Fruit fly (Drosophila melanogaster) whole organism, embryonic: ENCODE results near the gene galene.

ENCODE experiments used
- Adf1 ChIP-seq: fragments of 200-800 bp; sonication (Bioruptor generic); IDR thresholded peaks from 2 replicates; pipeline ENCODE4 v1.3.6; 2022; ENCODE audit warnings: missing biosample characterization, missing genetic modification characterization
- CG10147 ChIP-seq: fragments of 200-800 bp; sonication (Bioruptor generic); optimal IDR thresholded peaks from 2 replicates; lab custom pipeline; 2019; ENCODE audit warnings: missing biosample characterization, mild to moderate bottlenecking, missing genetic modification characterization, moderate library complexity
- CG10274 ChIP-seq: fragments of 200-800 bp; sonication (Bioruptor generic); optimal IDR thresholded peaks from 3 replicates; lab custom pipeline; 2017; ENCODE audit warnings: missing biosample characterization, mild to moderate bottlenecking, missing genetic modification characterization
- CG10462 ChIP-seq: fragments of 200-800 bp; sonication (Bioruptor generic); optimal IDR thresholded peaks from 2 replicates; lab custom pipeline; 2016; ENCODE audit warnings: missing biosample characterization, missing genetic modification characterization
- CG10959 ChIP-seq: fragments of 200-800 bp; sonication (Bioruptor generic); IDR thresholded peaks from 2 replicates; pipeline ENCODE4 v1.3.6; 2022; ENCODE audit warnings: missing biosample characterization, missing genetic modification characterization
- CG12942 ChIP-seq: fragments of 200-800 bp; sonication (Bioruptor generic); optimal IDR thresholded peaks from 3 replicates; lab custom pipeline; 2016; ENCODE audit warnings: missing biosample characterization, missing genetic modification characterization
- CG1602 ChIP-seq: fragments of 200-800 bp; sonication (Bioruptor generic); optimal IDR thresholded peaks from 3 replicates; lab custom pipeline; 2016; ENCODE audit warnings: missing biosample characterization, missing genetic modification characterization
- CG17328 ChIP-seq: fragments of 200-800 bp; sonication (Bioruptor generic); IDR thresholded peaks from 2 replicates; pipeline ENCODE4 v1.3.6; 2022; ENCODE audit warnings: missing biosample characterization, missing genetic modification characterization
- CG2199 ChIP-seq: fragments of 200-800 bp; sonication (Bioruptor generic); IDR thresholded peaks from 3 replicates; pipeline ENCODE4 v1.3.6; 2022; ENCODE audit warnings: missing biosample characterization, missing genetic modification characterization
- CG2875 ChIP-seq: fragments of 200-800 bp; sonication (Bioruptor generic); optimal IDR thresholded peaks from 2 replicates; lab custom pipeline; 2017; ENCODE audit warnings: missing biosample characterization, mild to moderate bottlenecking, missing genetic modification characterization, missing genetic modification reagents
- CG4730 ChIP-seq: fragments of 200-800 bp; sonication (Bioruptor generic); IDR thresholded peaks from 2 replicates; pipeline ENCODE4 v1.3.6; 2022; ENCODE audit warnings: missing biosample characterization, missing genetic modification characterization
- CG5953 ChIP-seq: fragments of 200-800 bp; sonication (Bioruptor generic); IDR thresholded peaks from 2 replicates; pipeline ENCODE4 v1.3.6; 2022; ENCODE audit warnings: missing biosample characterization, missing genetic modification characterization
- CG6175 ChIP-seq: fragments of 200-800 bp; sonication (Bioruptor generic); IDR thresholded peaks from 3 replicates; pipeline ENCODE4 v1.3.6; 2022; ENCODE audit warnings: missing biosample characterization, missing genetic modification characterization
- CG7357 ChIP-seq: fragments of 200-800 bp; sonication (Bioruptor generic); IDR thresholded peaks from 3 replicates; pipeline ENCODE4 v1.3.6; 2022; ENCODE audit warnings: missing biosample characterization, missing genetic modification characterization
- CG9215 ChIP-seq: fragments of 200-800 bp; sonication (Bioruptor generic); IDR thresholded peaks from 2 replicates; pipeline ENCODE4 v1.3.6; 2022; ENCODE audit warnings: missing biosample characterization, missing genetic modification characterization
- CTCF ChIP-seq: fragments of 200-800 bp; sonication (Bioruptor generic); optimal IDR thresholded peaks from 2 replicates; lab custom pipeline; 2017; ENCODE audit warnings: missing biosample characterization, mild to moderate bottlenecking, missing genetic modification characterization, moderate library complexity
- CrebB ChIP-seq: fragments of 200-800 bp; sonication (Bioruptor generic); optimal IDR thresholded peaks from 3 replicates; lab custom pipeline; 2018; ENCODE audit warnings: missing biosample characterization, mild to moderate bottlenecking, missing genetic modification characterization
- D ChIP-seq, 2 experiments: fragments of 200-800 bp in 1 of 2; fragments of >200 bp in 1 of 2; sonication (Bioruptor generic) in 1 of 2; optimal IDR thresholded peaks; 2 replicates in 1 of 2; 3 replicates in 1 of 2; lab custom pipeline; 2017; ENCODE audit warnings: mild to moderate bottlenecking in 1 of 2, missing biosample characterization in 1 of 2, missing genetic modification characterization in 1 of 2, missing genetic modification reagents in 1 of 2
- Dip3 ChIP-seq: fragments of 200-800 bp; sonication (Bioruptor generic); optimal IDR thresholded peaks from 3 replicates; lab custom pipeline; 2016; ENCODE audit warnings: missing biosample characterization, missing genetic modification characterization
- Ets65A ChIP-seq: fragments of 200-800 bp; sonication (Bioruptor generic); peaks from one replicate; lab custom pipeline; 2016; ENCODE audit warnings: missing biosample characterization, missing genetic modification characterization
- Fer2 ChIP-seq: fragments of 200-800 bp; sonication (Bioruptor generic); optimal IDR thresholded peaks from 2 replicates; lab custom pipeline; 2018; ENCODE audit warnings: missing biosample characterization, mild to moderate bottlenecking, missing genetic modification characterization, moderate library complexity
- Hr39 ChIP-seq: fragments of >200 bp; optimal IDR thresholded peaks from 2 replicates; lab custom pipeline; 2017
- Kr ChIP-seq: fragments of 200-800 bp; sonication (Bioruptor generic); optimal IDR thresholded peaks from 2 replicates; lab custom pipeline; 2017; ENCODE audit warnings: missing biosample characterization, mild to moderate bottlenecking, missing genetic modification characterization
- Nf-YA ChIP-seq: fragments of 200-800 bp; sonication (Bioruptor generic); IDR thresholded peaks from 2 replicates; pipeline ENCODE4 v1.3.6; 2022; ENCODE audit warnings: missing biosample characterization, missing genetic modification characterization
- PHDP ChIP-seq: fragments of 200-800 bp; sonication (Bioruptor generic); optimal IDR thresholded peaks from 3 replicates; lab custom pipeline; 2018; ENCODE audit warnings: missing biosample characterization, mild to moderate bottlenecking, missing genetic modification characterization, moderate library complexity
- Poxn ChIP-seq: fragments of 200-800 bp; sonication (Bioruptor generic); IDR thresholded peaks from 2 replicates; pipeline ENCODE4 v1.3.6; 2022; ENCODE audit warnings: missing biosample characterization, missing genetic modification characterization
- Spps ChIP-seq: fragments of 200-800 bp; sonication (Bioruptor generic); optimal IDR thresholded peaks from 2 replicates; lab custom pipeline; 2018; ENCODE audit warnings: missing biosample characterization, mild to moderate bottlenecking, missing genetic modification characterization
- Sry-δ ChIP-seq: fragments of 200-800 bp; sonication (Bioruptor generic); optimal IDR thresholded peaks from 2 replicates; lab custom pipeline; 2016; ENCODE audit warnings: missing biosample characterization, missing genetic modification characterization
- TFAM ChIP-seq: fragments of 200-800 bp; sonication (Bioruptor generic); optimal IDR thresholded peaks from 2 replicates; lab custom pipeline; 2017; ENCODE audit warnings: missing biosample characterization, missing genetic modification characterization, inconsistent platforms
- Taf1 ChIP-seq: fragments of 200-800 bp; sonication (Bioruptor generic); IDR thresholded peaks from 2 replicates; pipeline ENCODE4 v1.3.6; 2022; ENCODE audit warnings: missing biosample characterization, missing genetic modification characterization
- YL-1 ChIP-seq: fragments of 200-800 bp; sonication (Bioruptor generic); optimal IDR thresholded peaks from 3 replicates; lab custom pipeline; 2017; ENCODE audit warnings: missing biosample characterization, mild to moderate bottlenecking, missing genetic modification characterization
- bsh ChIP-seq, 2 experiments: fragments of 200-800 bp; sonication (Bioruptor generic); optimal IDR thresholded peaks; 2 replicates each; lab custom pipeline; 2017 to 2018; ENCODE audit warnings: mild to moderate bottlenecking in 2 of 2, missing biosample characterization in 2 of 2, missing genetic modification characterization in 2 of 2, moderate library complexity in 1 of 2
- cad ChIP-seq: fragments of >200 bp; optimal IDR thresholded peaks from 2 replicates; lab custom pipeline; 2017; ENCODE audit warnings: missing biosample characterization, missing genetic modification characterization
- da ChIP-seq: fragments of 200-800 bp; sonication (Bioruptor generic); optimal IDR thresholded peaks from 2 replicates; lab custom pipeline; 2016; ENCODE audit warnings: missing biosample characterization, missing genetic modification characterization
- disco-r ChIP-seq: fragments of 200-800 bp; sonication (Bioruptor generic); optimal IDR thresholded peaks from 2 replicates; lab custom pipeline; 2016; ENCODE audit warnings: missing biosample characterization, missing genetic modification characterization
- gfzf ChIP-seq: fragments of 200-800 bp; sonication (Bioruptor generic); optimal IDR thresholded peaks from 2 replicates; lab custom pipeline; 2016; ENCODE audit warnings: missing biosample characterization, mild to moderate bottlenecking, missing genetic modification characterization, moderate library complexity
- grn ChIP-seq: fragments of 200-800 bp; sonication (Bioruptor generic); optimal IDR thresholded peaks from 3 replicates; lab custom pipeline; 2017; ENCODE audit warnings: missing biosample characterization, missing genetic modification characterization
- kni ChIP-seq: fragments of 200-800 bp; sonication (Bioruptor generic); optimal IDR thresholded peaks from 3 replicates; lab custom pipeline; 2017; ENCODE audit warnings: mild to moderate bottlenecking, missing biosample characterization, missing genetic modification reagents, missing genetic modification characterization
- lab ChIP-seq: fragments of 200-800 bp; sonication (Bioruptor generic); optimal IDR thresholded peaks from 3 replicates; lab custom pipeline; 2017; ENCODE audit warnings: missing biosample characterization, missing genetic modification characterization, mild to moderate bottlenecking, moderate library complexity, missing genetic modification reagents
- odd ChIP-seq: fragments of 200-800 bp; sonication (Bioruptor generic); optimal IDR thresholded peaks from 2 replicates; lab custom pipeline; 2017; ENCODE audit warnings: missing biosample characterization, mild to moderate bottlenecking, missing genetic modification characterization
- pnt ChIP-seq: fragments of 200-800 bp; sonication (Bioruptor generic); optimal IDR thresholded peaks from 3 replicates; lab custom pipeline; 2016; ENCODE audit warnings: missing biosample characterization, missing genetic modification characterization
- pros ChIP-seq: fragments of 200-800 bp; sonication (Bioruptor generic); optimal IDR thresholded peaks from 3 replicates; lab custom pipeline; 2019; ENCODE audit warnings: missing biosample characterization, mild to moderate bottlenecking, missing genetic modification characterization, moderate library complexity
- ssp ChIP-seq: fragments of 200-800 bp; sonication (Bioruptor generic); IDR thresholded peaks from 2 replicates; pipeline ENCODE4 v1.3.6; 2022; ENCODE audit warnings: missing biosample characterization, missing genetic modification characterization
- ttk ChIP-seq: fragments of 200-800 bp; sonication (Bioruptor generic); IDR thresholded peaks from 2 replicates; pipeline ENCODE4 v2.1.2; 2022; ENCODE audit warnings: missing biosample characterization, missing genetic modification characterization
- unc-4 ChIP-seq: fragments of 200-800 bp; sonication (Bioruptor generic); IDR thresholded peaks from 2 replicates; pipeline ENCODE4 v1.3.6; 2022; ENCODE audit warnings: missing biosample characterization, missing genetic modification characterization; ENCODE audit not compliant: partially characterized antibody
- usp ChIP-seq: fragments of >200 bp; optimal IDR thresholded peaks from 2 replicates; lab custom pipeline; 2017; ENCODE audit warnings: missing biosample characterization, missing genetic modification characterization
- vnd ChIP-seq: fragments of 200-800 bp; sonication (Bioruptor generic); IDR thresholded peaks from 3 replicates; pipeline ENCODE4 v1.3.6; 2022; ENCODE audit warnings: missing biosample characterization, missing genetic modification characterization; ENCODE audit not compliant: partially characterized antibody
- yki ChIP-seq: fragments of >200 bp; optimal IDR thresholded peaks from 3 replicates; lab custom pipeline; 2018
- z ChIP-seq: fragments of 200-800 bp; sonication (Bioruptor generic); IDR thresholded peaks from 3 replicates; pipeline ENCODE4 v1.3.6; 2022; ENCODE audit warnings: missing biosample characterization, missing genetic modification characterization
- zen2 ChIP-seq: fragments of 200-800 bp; sonication (Bioruptor generic); IDR thresholded peaks from 3 replicates; pipeline ENCODE4 v1.3.6; 2022; ENCODE audit warnings: missing biosample characterization, missing genetic modification characterization; ENCODE audit not compliant: partially characterized antibody

galene gene

DNA sequence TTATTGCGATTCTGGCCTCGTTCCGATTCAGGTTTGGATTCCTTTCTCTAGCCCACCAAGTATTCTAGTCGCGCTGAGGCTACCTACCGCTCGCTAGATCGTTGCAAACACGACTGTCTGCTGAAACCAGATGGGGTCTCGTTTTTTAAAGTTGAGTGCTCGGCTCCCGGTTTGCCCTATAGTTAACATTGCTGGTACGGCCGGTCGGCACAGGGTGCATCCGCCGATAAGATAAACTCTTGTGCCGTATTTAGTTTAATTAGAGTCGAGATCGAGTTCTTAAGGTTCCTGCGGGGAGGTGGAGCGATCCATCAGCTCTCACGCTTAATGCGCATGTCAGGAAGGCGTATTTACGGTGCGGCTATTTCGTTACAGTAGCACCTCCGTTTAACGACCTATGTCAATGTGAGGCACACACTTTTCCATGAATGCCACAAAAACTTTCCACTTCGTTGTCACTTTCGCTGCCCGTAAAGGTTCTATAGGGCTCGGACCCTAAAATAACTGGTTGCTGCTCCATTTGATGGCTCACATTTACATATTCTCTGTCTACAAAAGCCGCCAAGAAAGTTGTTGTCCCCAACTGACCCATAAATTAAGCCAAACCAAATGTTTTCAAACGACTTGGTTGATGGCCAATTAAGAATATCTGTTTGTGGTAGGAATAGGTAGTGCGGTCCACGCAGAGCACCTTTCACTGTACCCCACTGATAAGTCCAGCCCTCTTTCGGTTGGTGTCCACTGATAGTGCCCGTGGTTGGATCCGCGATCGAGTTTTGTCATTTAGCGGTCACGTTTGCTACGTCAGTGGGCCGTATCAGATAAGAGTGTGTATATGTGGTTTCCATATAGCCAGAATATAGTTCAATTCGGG, 30.6 kb upstream of the galene start, which contains the start of gene CG9119 (continued):
- TF ChIP-seq CrebB (tag; lab: Kevin White, UChicago) (no peak), TFAM (GFP tag; lab: Kevin White, UChicago) (no peak), bsh (GFP tag; optimal IDR thresholded peaks at IDR 0.05; lab: Kevin White, UChicago) (peak in 1 of 2 experiments; percentile 57), D (optimal IDR thresholded peaks at IDR 0.05; lab: Kevin White, UChicago) (no peak), D (GFP tag; optimal IDR thresholded peaks at IDR 0.05; lab: Kevin White, UChicago) (peak; percentile 48), CG12942 (GFP tag; lab: Kevin White, UChicago) (peak; percentile 39), ttk (GFP tag; lab: Robert Waterston, UW) (peak; percentile 34; the same call in 1 of the 2 replicates), CG6175 (GFP tag; lab: Robert Waterston, UW) (no peak), gfzf (GFP tag; lab: Kevin White, UChicago) (no peak), CG5953 (GFP tag; lab: Robert Waterston, UW) (no peak), zen2 (GFP tag; lab: Robert Waterston, UW) (no peak), YL-1 (no peak), unc-4 (no peak), yki (no peak), da (GFP tag; lab: Kevin White, UChicago) (peak; percentile 23), CG10147 (GFP tag; lab: Kevin White, UChicago) (peak; percentile 68), usp (GFP tag; lab: Kevin White, UChicago) (no peak), vnd (no peak), kni (peak; percentile 49), z (GFP tag; lab: Robert Waterston, UW) (no peak), ssp (peak; percentile 43), lab (GFP tag; lab: Kevin White, UChicago) (peak; percentile 70), CG4730 (GFP tag; lab: Robert Waterston, UW) (0 out of 2 replicates have a peak, but pooled peaks have one; percentile 36), Spps (tag; lab: Kevin White, UChicago) (peak; percentile 72), PHDP (tag; lab: Kevin White, UChicago) (peak; percentile 57), Dip3 (GFP tag; lab: Kevin White, UChicago) (peak; percentile 80), CG9215 (GFP tag; lab: Robert Waterston, UW) (peak; percentile 63), Kr (GFP tag; lab: Kevin White, UChicago) (peak; percentile 25), disco-r (GFP tag; lab: Kevin White, UChicago) (peak; percentile 10), CG1602 (GFP tag; lab: Kevin White, UChicago) (peak; percentile 36), CG10959 (GFP tag; lab: Robert Waterston, UW) (0 out of 2 replicates have a peak, but pooled peaks have one; percentile 28), Nf-YA (GFP tag; lab: Robert Waterston, UW) (no peak), CTCF (GFP tag; lab: Kevin White, UChicago) (no peak), CG2875 (GFP tag; lab: Kevin White, UChicago) (no peak), pnt (GFP tag; lab: Kevin White, UChicago) (peak; percentile 64), odd (GFP tag; lab: Kevin White, UChicago) (peak; percentile 67), cad (GFP tag; lab: Kevin White, UChicago) (no peak), Taf1 (GFP tag; lab: Robert Waterston, UW) (peak; percentile 32; the same call in 1 of the 2 replicates), Fer2 (tag; lab: Kevin White, UChicago) (peak; percentile 12), Ets65A (peak; percentile 95), CG7357 (GFP tag; lab: Robert Waterston, UW) (0 out of 3 replicates have a peak, but pooled peaks have one; percentile 36), Sry-δ (GFP tag; lab: Kevin White, UChicago) (peak; percentile 24), Poxn (GFP tag; lab: Robert Waterston, UW) (no peak), Hr39 (lab: Kevin White, UChicago) (no peak), pros (no peak), Adf1 (GFP tag; lab: Robert Waterston, UW) (0 out of 2 replicates have a peak, but pooled peaks have one; percentile 7), grn (GFP tag; lab: Kevin White, UChicago) (peak; percentile 58), CG2199 (GFP tag; lab: Robert Waterston, UW) (no peak), CG17328 (0 out of 2 replicates have a peak, but pooled peaks have one; percentile 24), CG10462 (GFP tag; lab: Kevin White, UChicago) (no peak), CG10274 (peak; percentile 55)
